Fruit fly (Drosophila melanogaster) whole organism, embryonic: ENCODE data around the gene Cyp313a4.
A peak's percentile ranks its signal among the peaks of the same experiment; 100 is the strongest.

Source experiments
- CG10462 ChIP-seq: fragments of 200-800 bp; sonication (Bioruptor generic); optimal IDR thresholded peaks from 2 replicates; lab custom pipeline; 2016; ENCODE audit warnings: missing biosample characterization, missing genetic modification characterization
- CG11504 ChIP-seq: fragments of 200-800 bp; sonication (Bioruptor generic); optimal IDR thresholded peaks from 3 replicates; lab custom pipeline; 2019; ENCODE audit warnings: missing biosample characterization, mild to moderate bottlenecking, missing genetic modification characterization, moderate library complexity
- CG12659 ChIP-seq: fragments of 200-800 bp; sonication (Bioruptor generic); optimal IDR thresholded peaks from 3 replicates; lab custom pipeline; 2017; ENCODE audit warnings: mild to moderate bottlenecking, missing biosample characterization, missing genetic modification reagents, missing genetic modification characterization
- CG13296 ChIP-seq: fragments of 200-800 bp; sonication (Bioruptor generic); optimal IDR thresholded peaks from 3 replicates; lab custom pipeline; 2018; ENCODE audit warnings: missing biosample characterization, mild to moderate bottlenecking, missing genetic modification characterization
- CG13775 ChIP-seq: fragments of 200-800 bp; sonication (Bioruptor generic); optimal IDR thresholded peaks from 3 replicates; lab custom pipeline; 2017; ENCODE audit warnings: missing biosample characterization, mild to moderate bottlenecking, missing genetic modification characterization
- CG17612 ChIP-seq: fragments of 200-800 bp; sonication (Bioruptor generic); IDR thresholded peaks from 2 replicates; pipeline ENCODE4 v1.3.6; 2022; ENCODE audit warnings: missing biosample characterization, missing genetic modification characterization
- CG18764 ChIP-seq: fragments of 200-800 bp; sonication (Bioruptor generic); optimal IDR thresholded peaks from 3 replicates; lab custom pipeline; 2016; ENCODE audit warnings: missing biosample characterization, missing genetic modification characterization
- CG2712 ChIP-seq: fragments of 200-800 bp; optimal IDR thresholded peaks from 3 replicates; lab custom pipeline; 2019; ENCODE audit warnings: missing biosample characterization, mild to moderate bottlenecking, missing genetic modification characterization, moderate library complexity
- CG34376 ChIP-seq: fragments of 200-800 bp; sonication (Bioruptor generic); optimal IDR thresholded peaks from 2 replicates; lab custom pipeline; 2018; ENCODE audit warnings: missing biosample characterization, mild to moderate bottlenecking, missing genetic modification characterization
- CG3995 ChIP-seq: fragments of 200-800 bp; sonication (Bioruptor generic); optimal IDR thresholded peaks from 3 replicates; lab custom pipeline; 2016; ENCODE audit warnings: missing biosample characterization, missing genetic modification characterization
- CG4730 ChIP-seq: fragments of 200-800 bp; sonication (Bioruptor generic); IDR thresholded peaks from 2 replicates; pipeline ENCODE4 v1.3.6; 2022; ENCODE audit warnings: missing biosample characterization, missing genetic modification characterization
- CG6689 ChIP-seq: fragments of 200-800 bp; sonication (Bioruptor generic); IDR thresholded peaks from 2 replicates; pipeline ENCODE4 v1.3.6; 2022; ENCODE audit warnings: missing biosample characterization, missing genetic modification characterization
- CG8388 ChIP-seq: fragments of 200-800 bp; sonication (Bioruptor generic); optimal IDR thresholded peaks from 2 replicates; lab custom pipeline; 2019; ENCODE audit warnings: missing biosample characterization, mild to moderate bottlenecking, missing genetic modification characterization, moderate library complexity
- CG9215 ChIP-seq: fragments of 200-800 bp; sonication (Bioruptor generic); IDR thresholded peaks from 2 replicates; pipeline ENCODE4 v1.3.6; 2022; ENCODE audit warnings: missing biosample characterization, missing genetic modification characterization
- CoRest ChIP-seq: fragments of 200-800 bp; sonication (Bioruptor generic); optimal IDR thresholded peaks from 3 replicates; lab custom pipeline; 2018; ENCODE audit warnings: missing biosample characterization, mild to moderate bottlenecking, missing genetic modification characterization, moderate library complexity
- D ChIP-seq, 2 experiments: fragments of 200-800 bp in 1 of 2; fragments of >200 bp in 1 of 2; sonication (Bioruptor generic) in 1 of 2; optimal IDR thresholded peaks; 2 replicates in 1 of 2; 3 replicates in 1 of 2; lab custom pipeline; 2017; ENCODE audit warnings: mild to moderate bottlenecking in 1 of 2, missing biosample characterization in 1 of 2, missing genetic modification characterization in 1 of 2, missing genetic modification reagents in 1 of 2
- Dbx ChIP-seq: fragments of 200-800 bp; sonication (Bioruptor generic); IDR thresholded peaks from 3 replicates; pipeline ENCODE4 v1.3.6; 2022; ENCODE audit warnings: missing biosample characterization, missing genetic modification characterization
- Dek ChIP-seq: fragments of 200-800 bp; sonication (Bioruptor generic); optimal IDR thresholded peaks from 3 replicates; lab custom pipeline; 2019; ENCODE audit warnings: missing biosample characterization, mild to moderate bottlenecking, missing genetic modification characterization, moderate library complexity
- HLH3B ChIP-seq: fragments of 200-800 bp; sonication (Bioruptor generic); IDR thresholded peaks from 2 replicates; pipeline ENCODE4 v1.3.6; 2022; ENCODE audit warnings: missing biosample characterization, missing genetic modification characterization
- Hsf ChIP-seq: fragments of 200-800 bp; sonication (Bioruptor generic); optimal IDR thresholded peaks from 3 replicates; lab custom pipeline; 2016; ENCODE audit warnings: missing biosample characterization, missing genetic modification characterization
- Jarid2 ChIP-seq: fragments of 200-800 bp; sonication (Bioruptor generic); optimal IDR thresholded peaks from 3 replicates; lab custom pipeline; 2017; ENCODE audit warnings: mild to moderate bottlenecking, missing biosample characterization, missing genetic modification reagents, missing genetic modification characterization
- Lpt ChIP-seq: fragments of >200 bp; optimal IDR thresholded peaks from 2 replicates; lab custom pipeline; 2018; ENCODE audit warnings: missing biosample characterization, missing genetic modification characterization
- MESR4 ChIP-seq: fragments of 200-800 bp; sonication (Bioruptor generic); optimal IDR thresholded peaks from 2 replicates; lab custom pipeline; 2018; ENCODE audit warnings: missing biosample characterization, mild to moderate bottlenecking, missing genetic modification characterization, moderate library complexity
- NK7.1 ChIP-seq: fragments of 200-800 bp; sonication (Bioruptor generic); optimal IDR thresholded peaks from 3 replicates; lab custom pipeline; 2016; ENCODE audit warnings: missing biosample characterization, missing genetic modification characterization
- NfI ChIP-seq: fragments of 200-800 bp; sonication (Bioruptor generic); optimal IDR thresholded peaks from 3 replicates; lab custom pipeline; 2018; ENCODE audit warnings: missing biosample characterization, mild to moderate bottlenecking, missing genetic modification characterization, moderate library complexity
- PHDP ChIP-seq: fragments of 200-800 bp; sonication (Bioruptor generic); optimal IDR thresholded peaks from 3 replicates; lab custom pipeline; 2018; ENCODE audit warnings: missing biosample characterization, mild to moderate bottlenecking, missing genetic modification characterization, moderate library complexity
- Scr ChIP-seq: fragments of 200-800 bp; sonication (Bioruptor generic); IDR thresholded peaks from 2 replicates; pipeline ENCODE4 v1.3.6; 2022; ENCODE audit warnings: missing biosample characterization, missing genetic modification characterization; ENCODE audit not compliant: partially characterized antibody
- Side ChIP-seq: fragments of 200-800 bp; sonication (Bioruptor generic); optimal IDR thresholded peaks from 2 replicates; lab custom pipeline; 2016; ENCODE audit warnings: missing biosample characterization, missing genetic modification characterization
- Tbp ChIP-seq: fragments of >200 bp; optimal IDR thresholded peaks from 2 replicates; lab custom pipeline; 2018; ENCODE audit warnings: missing biosample characterization, missing genetic modification characterization
- Vsx1 ChIP-seq: fragments of 200-800 bp; sonication (Bioruptor generic); optimal IDR thresholded peaks from 2 replicates; lab custom pipeline; 2017; ENCODE audit warnings: missing biosample characterization, mild to moderate bottlenecking, missing genetic modification characterization, missing genetic modification reagents
- ac ChIP-seq: fragments of 200-800 bp; sonication (Bioruptor generic); optimal IDR thresholded peaks from 3 replicates; lab custom pipeline; 2017; ENCODE audit warnings: missing biosample characterization, mild to moderate bottlenecking, missing genetic modification characterization
- aop ChIP-seq: fragments of 200-800 bp; sonication (Bioruptor generic); IDR thresholded peaks from 2 replicates; pipeline ENCODE4 v1.3.6; 2022; ENCODE audit warnings: missing biosample characterization, missing genetic modification characterization
- ash1 ChIP-seq: fragments of 200-800 bp; sonication (Bioruptor generic); optimal IDR thresholded peaks from 2 replicates; lab custom pipeline; 2018; ENCODE audit warnings: missing biosample characterization, mild to moderate bottlenecking, missing genetic modification characterization
- bab2 ChIP-seq: fragments of 200-800 bp; sonication (Bioruptor generic); optimal IDR thresholded peaks from 2 replicates; lab custom pipeline; 2016; ENCODE audit warnings: missing biosample characterization, missing genetic modification characterization
- chm ChIP-seq: fragments of 200-800 bp; sonication (Bioruptor generic); IDR thresholded peaks from 2 replicates; pipeline ENCODE4 v1.3.6; 2022; ENCODE audit warnings: missing biosample characterization, missing genetic modification characterization
- croc ChIP-seq: fragments of 200-800 bp; sonication (Bioruptor generic); conservative IDR thresholded peaks from 3 replicates; pipeline ENCODE4 v1.3.6; 2022; ENCODE audit warnings: missing biosample characterization, missing genetic modification characterization
- dm ChIP-seq: fragments of 200-800 bp; sonication (Bioruptor generic); optimal IDR thresholded peaks from 3 replicates; lab custom pipeline; 2016; ENCODE audit warnings: missing biosample characterization, missing genetic modification characterization
- fd102C ChIP-seq: fragments of 200-800 bp; sonication (Bioruptor generic); optimal IDR thresholded peaks from 2 replicates; lab custom pipeline; 2018; ENCODE audit warnings: missing biosample characterization, mild to moderate bottlenecking, missing genetic modification characterization, moderate library complexity
- insv ChIP-seq, 2 experiments: fragments of 200-800 bp; sonication (Bioruptor generic); optimal IDR thresholded peaks; 3 replicates each; lab custom pipeline; 2016 to 2018; ENCODE audit warnings: missing biosample characterization in 2 of 2, missing genetic modification characterization in 2 of 2
- kah ChIP-seq: fragments of 200-800 bp; sonication (Bioruptor generic); optimal IDR thresholded peaks from 2 replicates; lab custom pipeline; 2018; ENCODE audit warnings: missing biosample characterization, mild to moderate bottlenecking, missing genetic modification characterization
- knrl ChIP-seq: fragments of 200-800 bp; sonication (Bioruptor generic); IDR thresholded peaks from 3 replicates; pipeline ENCODE4 v1.3.6; 2022; ENCODE audit warnings: missing biosample characterization, missing genetic modification characterization; ENCODE audit not compliant: partially characterized antibody
- lab ChIP-seq: fragments of 200-800 bp; sonication (Bioruptor generic); optimal IDR thresholded peaks from 3 replicates; lab custom pipeline; 2017; ENCODE audit warnings: missing biosample characterization, missing genetic modification characterization, mild to moderate bottlenecking, moderate library complexity, missing genetic modification reagents
- peb ChIP-seq: fragments of 200-800 bp; sonication (Bioruptor generic); IDR thresholded peaks from 2 replicates; pipeline ENCODE4 v1.3.6; 2022; ENCODE audit warnings: missing biosample characterization, missing genetic modification characterization
- pfk ChIP-seq: fragments of 200-800 bp; sonication (Bioruptor generic); optimal IDR thresholded peaks from 2 replicates; lab custom pipeline; 2018; ENCODE audit warnings: missing biosample characterization, mild to moderate bottlenecking, missing genetic modification characterization, moderate library complexity
- pita ChIP-seq: fragments of 200-800 bp; sonication (Bioruptor generic); optimal IDR thresholded peaks from 2 replicates; lab custom pipeline; 2017; ENCODE audit warnings: missing biosample characterization, mild to moderate bottlenecking, missing genetic modification characterization
- rib ChIP-seq: fragments of 200-800 bp; sonication (Bioruptor generic); IDR thresholded peaks from 2 replicates; pipeline ENCODE4 v1.3.6; 2022; ENCODE audit warnings: missing biosample characterization, missing genetic modification characterization
- tgo ChIP-seq: fragments of 200-800 bp; sonication (Bioruptor generic); IDR thresholded peaks from 3 replicates; pipeline ENCODE4 v1.3.6; 2022; ENCODE audit warnings: missing biosample characterization, missing genetic modification characterization
- ttk ChIP-seq: fragments of 200-800 bp; sonication (Bioruptor generic); IDR thresholded peaks from 2 replicates; pipeline ENCODE4 v2.1.2; 2022; ENCODE audit warnings: missing biosample characterization, missing genetic modification characterization
- unpg ChIP-seq: fragments of 200-800 bp; sonication (Bioruptor generic); optimal IDR thresholded peaks from 3 replicates; lab custom pipeline; 2018; ENCODE audit warnings: missing biosample characterization, mild to moderate bottlenecking, missing genetic modification characterization, moderate library complexity
- usp ChIP-seq: fragments of >200 bp; optimal IDR thresholded peaks from 2 replicates; lab custom pipeline; 2017; ENCODE audit warnings: missing biosample characterization, missing genetic modification characterization
- yki ChIP-seq: fragments of >200 bp; optimal IDR thresholded peaks from 3 replicates; lab custom pipeline; 2018

The Cyp313a4 gene

DNA sequence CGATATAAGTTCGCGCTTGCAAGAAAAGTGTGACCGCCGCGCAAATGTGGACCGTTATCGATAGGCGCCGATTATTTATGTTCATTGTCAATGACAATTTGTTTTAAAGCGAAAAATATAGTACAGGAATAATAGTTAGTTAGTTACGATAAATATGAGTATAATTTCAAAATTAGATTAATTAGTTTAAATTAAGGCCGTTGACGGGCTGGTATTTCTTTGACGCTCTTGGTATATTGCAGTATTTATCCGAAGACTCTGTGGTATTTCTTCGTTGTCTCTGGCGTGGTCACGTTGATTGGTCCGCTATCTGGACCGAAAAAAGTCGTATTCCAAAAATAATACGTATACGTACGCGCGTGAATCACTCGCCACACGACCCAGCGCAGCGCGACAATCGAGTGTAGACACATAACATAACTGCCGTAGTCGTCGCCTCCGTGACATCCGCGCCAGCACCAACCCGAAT, 16.4 kb upstream of the Cyp313a4 start (continued):
- TF ChIP-seq CG8388 (GFP tag; lab: Kevin White, UChicago) = no peak
- TF ChIP-seq dm (GFP tag; lab: Kevin White, UChicago) = no peak
- peak; percentile 68 for TF ChIP-seq Scr (GFP tag; lab: Robert Waterston, UW)
- TF ChIP-seq lab (GFP tag; lab: Kevin White, UChicago) = no peak
- no peak for TF ChIP-seq Vsx1 (GFP tag; lab: Kevin White, UChicago)
- TF ChIP-seq ash1 = no peak
- no peak for TF ChIP-seq pita (GFP tag; lab: Kevin White, UChicago)
- TF ChIP-seq Side = no peak
- no peak for TF ChIP-seq CG18764 (GFP tag; lab: Kevin White, UChicago)
- no peak for TF ChIP-seq Hsf (GFP tag; lab: Kevin White, UChicago)
- TF ChIP-seq ac (GFP tag; lab: Kevin White, UChicago) = no peak
- TF ChIP-seq D (optimal IDR thresholded peaks at IDR 0.05; lab: Kevin White, UChicago) = no peak
- TF ChIP-seq D (GFP tag; optimal IDR thresholded peaks at IDR 0.05; lab: Kevin White, UChicago) = no peak
- no peak for TF ChIP-seq Lpt (GFP tag; lab: Kevin White, UChicago)
- peak; percentile 94 for TF ChIP-seq MESR4
- TF ChIP-seq unpg (GFP tag; lab: Kevin White, UChicago) = no peak
- no peak for TF ChIP-seq pfk
- TF ChIP-seq rib (GFP tag; lab: Robert Waterston, UW) = no peak
- TF ChIP-seq tgo (GFP tag; lab: Robert Waterston, UW) = no peak
- peak; percentile 24 for TF ChIP-seq CoRest
- no peak for TF ChIP-seq bab2
- TF ChIP-seq CG2712 (tag; lab: Kevin White, UChicago) = peak; percentile 30
- TF ChIP-seq CG9215 (GFP tag; lab: Robert Waterston, UW) = no peak
- no peak for TF ChIP-seq insv (GFP tag; optimal IDR thresholded peaks at IDR 0.05; lab: Kevin White, UChicago)
- no peak for TF ChIP-seq Tbp (GFP tag; lab: Kevin White, UChicago)
- TF ChIP-seq CG11504 (tag; lab: Kevin White, UChicago) = no peak
- peak; percentile 68 for TF ChIP-seq CG12659
- no peak; the same call in 2 of the 3 replicates for TF ChIP-seq Dbx (GFP tag; lab: Robert Waterston, UW)
- TF ChIP-seq CG10462 (GFP tag; lab: Kevin White, UChicago) = no peak
- TF ChIP-seq chm (GFP tag; lab: Robert Waterston, UW) = peak; percentile 21; the same call in 1 of the 2 replicates
- no peak for TF ChIP-seq croc (GFP tag; lab: Robert Waterston, UW)
- TF ChIP-seq aop (GFP tag; lab: Robert Waterston, UW) = no peak
- no peak for TF ChIP-seq CG3995 (GFP tag; lab: Kevin White, UChicago)
- TF ChIP-seq NfI (GFP tag; lab: Kevin White, UChicago) = no peak
- TF ChIP-seq peb (GFP tag; lab: Robert Waterston, UW) = no peak
- TF ChIP-seq PHDP (tag; lab: Kevin White, UChicago) = peak; percentile 27
- peak; percentile 37 for TF ChIP-seq CG34376 (GFP tag; lab: Kevin White, UChicago)
- TF ChIP-seq kah = no peak
- peak; percentile 46 for TF ChIP-seq Jarid2 (GFP tag; lab: Kevin White, UChicago)
- no peak for TF ChIP-seq HLH3B
- no peak for TF ChIP-seq Dek (tag; lab: Kevin White, UChicago)
- no peak for TF ChIP-seq CG13296 (GFP tag; lab: Kevin White, UChicago)
- no peak for TF ChIP-seq usp (GFP tag; lab: Kevin White, UChicago)
- TF ChIP-seq fd102C (GFP tag; lab: Kevin White, UChicago) = no peak
- TF ChIP-seq yki = no peak
- no peak for TF ChIP-seq NK7.1 (GFP tag; lab: Kevin White, UChicago)
- no peak for TF ChIP-seq ttk (GFP tag; lab: Robert Waterston, UW)
- no peak for TF ChIP-seq CG6689 (GFP tag; lab: Robert Waterston, UW)
- no peak for TF ChIP-seq CG4730
- peak; percentile 10 for TF ChIP-seq CG13775
- TF ChIP-seq knrl (GFP tag; lab: Robert Waterston, UW) = peak; percentile 60
- TF ChIP-seq CG17612 = no peak
